Worm (Caenorhabditis elegans): ENCODE measurements around the gene C15C8.8.

The C15C8.8 gene

ce11 chrV:12725893-12726292 is 26.4 kb downstream of the C15C8.8 start, which contains the start of gene R11D1.12:
R11D1.12 (minus strand) TSS chrV:12725993.
- TF ChIP-seq zip-8 (tag; optimal IDR thresholded peaks at IDR 0.05), result no peak
- TF ChIP-seq cnd-1 (tag; optimal IDR thresholded peaks at IDR 0.05), result no peak
- no peak for TF ChIP-seq ham-2 (GFP tag; optimal IDR thresholded peaks at IDR 0.05)
- TF ChIP-seq ceh-83 (GFP tag; optimal IDR thresholded peaks at IDR 0.05), result no peak
- TF ChIP-seq sem-2 (GFP tag; optimal IDR thresholded peaks at IDR 0.05), result no peak
- no peak for TF ChIP-seq ces-1 (GFP tag; optimal IDR thresholded peaks at IDR 0.05)
- TF ChIP-seq lin-32 (GFP tag; optimal IDR thresholded peaks at IDR 0.05), result no peak
- TF ChIP-seq lsy-2 (tag; optimal IDR thresholded peaks at IDR 0.05), result no peak
- TF ChIP-seq ztf-11 (tag; optimal IDR thresholded peaks at IDR 0.05), result no peak
- TF ChIP-seq elt-1 (tag; optimal IDR thresholded peaks at IDR 0.05; ENCODE audit: borderline replicate concordance, insufficient read depth), result no peak
- TF ChIP-seq unc-62 (GFP tag; optimal IDR thresholded peaks at IDR 0.05), result no peak
- no peak for TF ChIP-seq unc-39 (tag; optimal IDR thresholded peaks at IDR 0.05)
- no peak for TF ChIP-seq mab-5 (tag; optimal IDR thresholded peaks at IDR 0.05)
- TF ChIP-seq tbx-8 (GFP tag; optimal IDR thresholded peaks at IDR 0.05), result no peak
- TF ChIP-seq pha-4 (tag; optimal IDR thresholded peaks at IDR 0.05), result no peak
- no peak for TF ChIP-seq mls-2 (tag; optimal IDR thresholded peaks at IDR 0.05)
- TF ChIP-seq sptf-1 (tag; optimal IDR thresholded peaks at IDR 0.05), result no peak
- no peak for TF ChIP-seq ceh-43 (GFP tag; optimal IDR thresholded peaks at IDR 0.05)
- TF ChIP-seq ceh-39 (tag; optimal IDR thresholded peaks at IDR 0.05), result no peak
- TF ChIP-seq hlh-1 (tag; optimal IDR thresholded peaks at IDR 0.05), result no peak

- TF ChIP-seq tbx-8 (GFP tag; optimal IDR thresholded peaks at IDR 0.05) (no peak), unc-120 (tag; optimal IDR thresholded peaks at IDR 0.05; ENCODE audit: poor library complexity, severe bottlenecking) (no peak), ztf-11 (tag; optimal IDR thresholded peaks at IDR 0.05) (no peak), mls-2 (tag; optimal IDR thresholded peaks at IDR 0.05) (no peak), pha-4 (tag; optimal IDR thresholded peaks at IDR 0.05) (no peak), drap-1 (GFP tag; optimal IDR thresholded peaks at IDR 0.05) (no peak), unc-39 (tag; optimal IDR thresholded peaks at IDR 0.05) (no peak), lsy-2 (tag; optimal IDR thresholded peaks at IDR 0.05) (no peak), bed-3 (GFP tag; optimal IDR thresholded peaks at IDR 0.05) (no peak), ceh-43 (GFP tag; optimal IDR thresholded peaks at IDR 0.05) (no peak), nhr-2 (tag; optimal IDR thresholded peaks at IDR 0.05) (no peak), mab-5 (tag; optimal IDR thresholded peaks at IDR 0.05) (no peak), ceh-39 (tag; optimal IDR thresholded peaks at IDR 0.05) (no peak), ham-2 (GFP tag; optimal IDR thresholded peaks at IDR 0.05) (no peak), elt-1 (tag; optimal IDR thresholded peaks at IDR 0.05; ENCODE audit: borderline replicate concordance, insufficient read depth) (no peak), ceh-83 (GFP tag; optimal IDR thresholded peaks at IDR 0.05) (no peak)
Measured at ce11 chrV:12719713-12720112, 32.6 kb downstream of the C15C8.8 start, which contains the start of gene R11D1.7. R11D1.7 (plus strand) TSS chrV:12720013.

ce11 chrV:12718622-12719021 is 33.7 kb downstream of the C15C8.8 start, which contains the start of gene str-181:
str-181 (minus strand) TSS chrV:12718722.
- TF ChIP-seq bed-3 (GFP tag; optimal IDR thresholded peaks at IDR 0.05) (no peak), drap-1 (GFP tag; optimal IDR thresholded peaks at IDR 0.05) (no peak), unc-39 (tag; optimal IDR thresholded peaks at IDR 0.05) (no peak), nhr-28 (tag; optimal IDR thresholded peaks at IDR 0.05) (no peak), hlh-1 (tag; optimal IDR thresholded peaks at IDR 0.05) (no peak), zip-8 (tag; optimal IDR thresholded peaks at IDR 0.05) (no peak), ceh-39 (tag; optimal IDR thresholded peaks at IDR 0.05) (no peak), elt-1 (tag; optimal IDR thresholded peaks at IDR 0.05; ENCODE audit: borderline replicate concordance, insufficient read depth) (no peak)

- TF ChIP-seq flh-1 (GFP tag; optimal IDR thresholded peaks at IDR 0.05), result no peak
- no peak for TF ChIP-seq bed-3 (GFP tag; optimal IDR thresholded peaks at IDR 0.05)
- no peak for TF ChIP-seq nhr-2 (tag; optimal IDR thresholded peaks at IDR 0.05)
- no peak for TF ChIP-seq pha-4 (tag; optimal IDR thresholded peaks at IDR 0.05)
- no peak for TF ChIP-seq snpc-4 (tag; optimal IDR thresholded peaks at IDR 0.05)
- TF ChIP-seq nhr-237 (tag; optimal IDR thresholded peaks at IDR 0.05), result no peak
- no peak for TF ChIP-seq unc-62 (GFP tag; optimal IDR thresholded peaks at IDR 0.05)
Measured at ce11 chrV:12716447-12716846, 35.9 kb downstream of the C15C8.8 start, which contains the start of gene str-178. str-178 (minus strand) TSS chrV:12716547.

- TF ChIP-seq mep-1 (tag; optimal IDR thresholded peaks at IDR 0.05) (no peak), bed-3 (GFP tag; optimal IDR thresholded peaks at IDR 0.05) (no peak), lin-32 (GFP tag; optimal IDR thresholded peaks at IDR 0.05) (no peak), mab-5 (tag; optimal IDR thresholded peaks at IDR 0.05) (no peak), lsy-2 (tag; optimal IDR thresholded peaks at IDR 0.05) (no peak), nhr-2 (tag; optimal IDR thresholded peaks at IDR 0.05) (no peak), ceh-83 (GFP tag; optimal IDR thresholded peaks at IDR 0.05) (no peak), elt-3 (tag; optimal IDR thresholded peaks at IDR 0.05) (no peak), blmp-1 (tag; optimal IDR thresholded peaks at IDR 0.05) (no peak), unc-39 (tag; optimal IDR thresholded peaks at IDR 0.05) (no peak), lin-13 (tag; optimal IDR thresholded peaks at IDR 0.05) (no peak), nhr-28 (tag; optimal IDR thresholded peaks at IDR 0.05) (no peak), ham-2 (GFP tag; optimal IDR thresholded peaks at IDR 0.05) (no peak), ceh-39 (tag; optimal IDR thresholded peaks at IDR 0.05) (no peak), cnd-1 (tag; optimal IDR thresholded peaks at IDR 0.05) (no peak), elt-1 (tag; optimal IDR thresholded peaks at IDR 0.05; ENCODE audit: borderline replicate concordance, insufficient read depth) (no peak), drap-1 (GFP tag; optimal IDR thresholded peaks at IDR 0.05) (no peak)
Measured at ce11 chrV:12714120-12714519, 38.2 kb downstream of the C15C8.8 start, which contains the start of gene R11D1.4. R11D1.4 (minus strand) TSS chrV:12714220.

All from whole organism, mixed stage, embryonic.